Worm (Caenorhabditis elegans) whole organism, young adult: ENCODE results near the gene C09E8.6.

Experiments
- B0336.3 ChIP-seq: fragments of 200-800 bp; sonication (Bioruptor generic); IDR thresholded peaks from 2 replicates; pipeline ENCODE4 v1.3.6; 2022; ENCODE audit warnings: missing genetic modification characterization, missing compliant biosample characterization
- D2030.7 ChIP-seq: fragments of 200-800 bp; sonication (Bioruptor generic); IDR thresholded peaks from 2 replicates; pipeline ENCODE4 v1.3.6; 2022; ENCODE audit warnings: missing genetic modification reagents, missing genetic modification characterization, missing compliant biosample characterization
- F33H1.4 ChIP-seq: fragments of 200-800 bp; sonication (Bioruptor generic); IDR thresholded peaks from 2 replicates; pipeline ENCODE4 v1.3.6; 2022; ENCODE audit warnings: missing genetic modification reagents, missing genetic modification characterization, missing compliant biosample characterization
- F39B2.1 ChIP-seq: fragments of 200-800 bp; sonication (Bioruptor generic); IDR thresholded peaks from 2 replicates; pipeline ENCODE4 v1.3.6; 2022; ENCODE audit warnings: missing genetic modification reagents, missing genetic modification characterization, missing compliant biosample characterization
- F55B11.4 ChIP-seq: sonication (generic microtip); optimal IDR thresholded peaks from 2 replicates; lab custom pipeline; 2016; ENCODE audit warnings: missing compliant biosample characterization, missing genetic modification characterization, borderline replicate concordance; ENCODE audit not compliant: insufficient read depth
- F57A8.1 ChIP-seq: fragments of 200-800 bp; sonication (Bioruptor generic); optimal IDR thresholded peaks from 2 replicates; lab custom pipeline; 2018; ENCODE audit warnings: mild to moderate bottlenecking, missing genetic modification characterization, moderate library complexity, missing compliant biosample characterization
- T26A5.8 ChIP-seq: sonication (generic microtip); optimal IDR thresholded peaks from 2 replicates; lab custom pipeline; 2016; ENCODE audit warnings: missing genetic modification characterization, missing compliant biosample characterization
- Y53G8AR.9 ChIP-seq: fragments of 200-800 bp; sonication (Bioruptor generic); conservative IDR thresholded peaks from 2 replicates; pipeline ENCODE4 v1.3.6; 2022; ENCODE audit warnings: missing genetic modification reagents, missing genetic modification characterization, missing compliant biosample characterization
- aptf-3 ChIP-seq: fragments of 200-800 bp; sonication (Bioruptor generic); IDR thresholded peaks from 2 replicates; pipeline ENCODE4 v1.3.6; 2022; ENCODE audit warnings: missing genetic modification characterization, missing compliant biosample characterization
- attf-5 ChIP-seq: fragments of 200-800 bp; sonication (Bioruptor generic); optimal IDR thresholded peaks from 2 replicates; lab custom pipeline; 2018; ENCODE audit warnings: mild to moderate bottlenecking, missing genetic modification characterization, missing compliant biosample characterization
- ceh-27 ChIP-seq: fragments of 200-800 bp; sonication (Bioruptor generic); optimal IDR thresholded peaks from 2 replicates; lab custom pipeline; 2018; ENCODE audit warnings: mild to moderate bottlenecking, missing genetic modification characterization, moderate library complexity, missing compliant biosample characterization
- ceh-91 ChIP-seq: fragments of 200-800 bp; sonication (Bioruptor generic); IDR thresholded peaks from 2 replicates; pipeline ENCODE4 v1.3.6; 2022; ENCODE audit warnings: missing genetic modification reagents, missing genetic modification characterization, missing compliant biosample characterization
- dox-1 ChIP-seq: fragments of 200-800 bp; sonication (Bioruptor generic); IDR thresholded peaks from 2 replicates; pipeline ENCODE4 v1.3.6; 2022; ENCODE audit warnings: missing genetic modification reagents, missing genetic modification characterization, missing compliant biosample characterization
- dpff-1 ChIP-seq: sonication (generic microtip); optimal IDR thresholded peaks from 2 replicates; lab custom pipeline; 2017; ENCODE audit warnings: mild to moderate bottlenecking, missing genetic modification characterization, missing compliant biosample characterization
- dpl-1 ChIP-seq: fragments of 150-350 bp; optimal IDR thresholded peaks from 2 replicates; lab custom pipeline; 2014; ENCODE audit warnings: missing biosample characterization, missing genetic modification reagents, missing genetic modification characterization
- efl-1 ChIP-seq: fragments of 150-350 bp; optimal IDR thresholded peaks from 2 replicates; lab custom pipeline; 2014; ENCODE audit warnings: missing biosample characterization, missing genetic modification reagents, missing genetic modification characterization
- ekl-4 ChIP-seq: fragments of 200-800 bp; sonication (Bioruptor generic); IDR thresholded peaks from 2 replicates; pipeline ENCODE4 v1.3.6; 2022; ENCODE audit warnings: missing genetic modification reagents, missing genetic modification characterization, missing compliant biosample characterization
- hlh-26 ChIP-seq: fragments of 200-800 bp; sonication (Bioruptor generic); conservative IDR thresholded peaks from 2 replicates; pipeline ENCODE4 v1.3.6; 2022; ENCODE audit warnings: missing genetic modification reagents, missing genetic modification characterization, missing compliant biosample characterization
- hmg-1.2 ChIP-seq: fragments of 200-800 bp; sonication (Bioruptor generic); IDR thresholded peaks from 2 replicates; pipeline ENCODE4 v1.3.6; 2022; ENCODE audit warnings: missing genetic modification reagents, missing genetic modification characterization, missing compliant biosample characterization
- hrde-1 ChIP-seq: sonication (generic microtip); optimal IDR thresholded peaks from 2 replicates; lab custom pipeline; 2016; ENCODE audit warnings: missing genetic modification characterization, mild to moderate bottlenecking, missing compliant biosample characterization, moderate library complexity, missing genotype, missing genetic modification reagents, borderline replicate concordance
- hsf-1 ChIP-seq: fragments of 200-800 bp; sonication (Bioruptor generic); IDR thresholded peaks from 2 replicates; pipeline ENCODE4 v1.3.6; 2022; ENCODE audit warnings: missing genetic modification reagents, missing genetic modification characterization, missing compliant biosample characterization
- lin-26 ChIP-seq: fragments of 200-800 bp; sonication (Bioruptor generic); IDR thresholded peaks from 2 replicates; pipeline ENCODE4 v1.3.6; 2022; ENCODE audit warnings: missing genetic modification reagents, missing genetic modification characterization, missing compliant biosample characterization
- lin-54 ChIP-seq: fragments of 200-800 bp; sonication (Bioruptor generic); optimal IDR thresholded peaks from 2 replicates; lab custom pipeline; 2018; ENCODE audit warnings: mild to moderate bottlenecking, missing genetic modification characterization, missing compliant biosample characterization
- lsl-1 ChIP-seq: fragments of 200-800 bp; sonication (Bioruptor generic); optimal IDR thresholded peaks from 2 replicates; lab custom pipeline; 2018; ENCODE audit warnings: mild to moderate bottlenecking, missing genetic modification characterization, moderate library complexity, missing compliant biosample characterization
- madf-3 ChIP-seq: fragments of 200-800 bp; sonication (Bioruptor generic); IDR thresholded peaks from 2 replicates; pipeline ENCODE4 v1.3.6; 2022; ENCODE audit warnings: missing genetic modification reagents, missing genetic modification characterization, missing compliant biosample characterization
- madf-6 ChIP-seq: fragments of 200-800 bp; sonication (Bioruptor generic); IDR thresholded peaks from 2 replicates; pipeline ENCODE4 v1.3.6; 2022; ENCODE audit warnings: missing genetic modification reagents, missing genetic modification characterization, missing compliant biosample characterization
- madf-8 ChIP-seq: fragments of 200-800 bp; sonication (Bioruptor generic); conservative IDR thresholded peaks from 2 replicates; pipeline ENCODE4 v1.3.6; 2022; ENCODE audit warnings: missing genetic modification reagents, missing genetic modification characterization, missing compliant biosample characterization
- mcd-1 ChIP-seq: fragments of 200-800 bp; sonication (Bioruptor generic); IDR thresholded peaks from 2 replicates; pipeline ENCODE4 v1.3.6; 2022; ENCODE audit warnings: missing genetic modification reagents, missing genetic modification characterization, missing compliant biosample characterization
- pbrm-1 ChIP-seq: fragments of 200-800 bp; sonication (Bioruptor generic); IDR thresholded peaks from 2 replicates; pipeline ENCODE4 v1.3.6; 2022; ENCODE audit warnings: missing genetic modification reagents, missing genetic modification characterization, missing compliant biosample characterization
- rcor-1 ChIP-seq: fragments of 200-800 bp; sonication (Bioruptor generic); IDR thresholded peaks from 2 replicates; pipeline ENCODE4 v1.3.6; 2022; ENCODE audit warnings: missing genetic modification reagents, missing genetic modification characterization, missing compliant biosample characterization
- snpc-1.1 ChIP-seq: sonication (generic microtip); optimal IDR thresholded peaks from 2 replicates; lab custom pipeline; 2017; ENCODE audit warnings: missing genetic modification characterization, mild to moderate bottlenecking, missing compliant biosample characterization, antibody characterized with exemption, moderate library complexity, missing genotype, missing genetic modification reagents; ENCODE audit not compliant: insufficient read depth
- snpc-1.3 ChIP-seq: sonication (generic microtip); optimal IDR thresholded peaks from 2 replicates; lab custom pipeline; 2017; ENCODE audit warnings: missing genetic modification characterization, mild to moderate bottlenecking, missing compliant biosample characterization, antibody characterized with exemption, moderate library complexity, missing genotype, missing genetic modification reagents; ENCODE audit not compliant: insufficient read depth
- snpc-3.4 ChIP-seq: sonication (generic microtip); optimal IDR thresholded peaks from 2 replicates; lab custom pipeline; 2017; ENCODE audit warnings: missing genetic modification characterization, mild to moderate bottlenecking, missing compliant biosample characterization, antibody characterized with exemption, moderate library complexity, missing genotype, missing genetic modification reagents
- snpc-4 ChIP-seq, 5 experiments: fragments of 150-350 bp in 1 of 5; sonication (generic microtip) in 4 of 5; optimal IDR thresholded peaks; 2 replicates each; lab custom pipeline; 2014 to 2018; ENCODE audit warnings: missing genetic modification characterization in 5 of 5, missing biosample characterization in 3 of 5, antibody characterized with exemption in 2 of 5, mild to moderate bottlenecking in 2 of 5, missing compliant biosample characterization in 2 of 5, missing genotype in 2 of 5, moderate library complexity in 2 of 5, missing genetic modification reagents in 1 of 5
- sptf-2 ChIP-seq: fragments of 200-800 bp; sonication (Bioruptor generic); optimal IDR thresholded peaks from 2 replicates; lab custom pipeline; 2018; ENCODE audit warnings: mild to moderate bottlenecking, missing genetic modification characterization, missing compliant biosample characterization
- tbp1 ChIP-seq: fragments of 200-800 bp; sonication (Bioruptor generic); optimal IDR thresholded peaks from 2 replicates; lab custom pipeline; 2018; ENCODE audit warnings: mild to moderate bottlenecking, missing genetic modification characterization, missing compliant biosample characterization
- tlf-1 ChIP-seq: fragments of 200-800 bp; sonication (Bioruptor generic); optimal IDR thresholded peaks from 2 replicates; lab custom pipeline; 2018; ENCODE audit warnings: mild to moderate bottlenecking, missing genetic modification characterization, missing compliant biosample characterization
- xnd-1 ChIP-seq: sonication (generic microtip); optimal IDR thresholded peaks from 2 replicates; lab custom pipeline; 2016; ENCODE audit warnings: missing genotype, missing genetic modification reagents, missing genetic modification characterization, missing compliant biosample characterization
- zfh-2 ChIP-seq: fragments of 200-800 bp; sonication (Bioruptor generic); conservative IDR thresholded peaks from 2 replicates; pipeline ENCODE4 v1.3.6; 2022; ENCODE audit warnings: missing genetic modification reagents, missing genetic modification characterization, missing compliant biosample characterization
- ztf-22 ChIP-seq: fragments of 200-800 bp; sonication (Bioruptor generic); optimal IDR thresholded peaks from 2 replicates; lab custom pipeline; 2018; ENCODE audit warnings: mild to moderate bottlenecking, missing genetic modification characterization, moderate library complexity, missing compliant biosample characterization
- ztf-25 ChIP-seq: fragments of 200-800 bp; sonication (Bioruptor generic); IDR thresholded peaks from 2 replicates; pipeline ENCODE4 v1.3.6; 2022; ENCODE audit warnings: missing genetic modification reagents, missing genetic modification characterization, missing compliant biosample characterization
- ztf-26 ChIP-seq: sonication (generic microtip); optimal IDR thresholded peaks from 2 replicates; lab custom pipeline; 2017; ENCODE audit warnings: missing genetic modification characterization, missing compliant biosample characterization

C09E8.6 gene

DNA sequence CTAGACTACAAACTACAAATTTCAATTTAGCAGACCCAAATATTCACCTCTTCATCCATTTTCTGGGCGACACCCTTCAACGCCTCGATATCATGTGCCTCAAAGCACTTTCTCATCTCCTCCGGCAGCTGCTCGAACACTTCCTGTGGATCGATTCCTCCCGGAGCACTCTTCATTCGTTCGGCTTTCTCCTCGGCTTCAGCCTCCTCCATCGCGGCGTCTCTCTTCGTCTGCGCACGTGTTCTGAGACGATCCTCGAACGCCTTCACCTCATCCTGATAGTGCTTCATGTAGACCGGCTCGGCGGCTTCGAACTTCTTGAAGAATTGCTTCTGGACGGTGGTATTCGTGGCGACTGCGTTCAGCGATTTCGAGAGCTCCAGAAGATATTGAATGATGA, 22.5 kb downstream of the C09E8.6 start:
- no peak for TF ChIP-seq ztf-22 (GFP tag; lab: Kevin White, UChicago)
- no peak for TF ChIP-seq aptf-3 (GFP tag; lab: Robert Waterston, UW)
- no peak for TF ChIP-seq B0336.3 (GFP tag; lab: Robert Waterston, UW)
- no peak for TF ChIP-seq ztf-26
- TF ChIP-seq efl-1 = no peak
- TF ChIP-seq zfh-2 (GFP tag; lab: Robert Waterston, UW) = peak; percentile 33; the same call in 1 of the 2 replicates
- no peak for TF ChIP-seq lin-54
- 0 out of 2 replicates have a peak, but pooled peaks have one; percentile 3 for TF ChIP-seq lin-26 (GFP tag; lab: Robert Waterston, UW)

DNA sequence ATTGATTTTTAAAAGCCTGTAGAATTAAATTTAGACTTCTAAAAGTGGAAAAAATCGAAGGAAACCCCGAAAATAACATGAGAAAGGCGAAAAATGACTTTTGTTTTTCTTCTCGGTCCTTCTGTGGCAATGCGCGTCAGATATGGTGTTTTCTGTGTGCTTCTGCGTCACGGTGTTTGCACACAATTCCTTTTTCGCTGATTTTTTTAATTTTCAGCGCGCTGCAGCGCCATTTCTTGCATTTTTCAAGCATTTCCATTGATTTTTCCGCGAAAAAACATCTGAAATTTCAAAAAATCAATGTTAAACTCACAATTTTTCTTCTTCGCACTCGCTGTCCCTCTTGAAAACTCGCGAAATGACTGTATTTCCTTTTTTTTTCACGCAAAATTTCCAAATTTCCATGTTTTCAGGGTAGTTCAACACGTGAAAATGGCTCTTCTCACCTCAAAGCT, 23.9 kb downstream of the C09E8.6 start, which contains the start of the genes cdc-37 and W08F4.3:
TSS of gene cdc-37 (minus strand) at position 405 of the 455 bp plus-strand sequence.
TSS of gene W08F4.3 (plus strand) at position 414 of the 455 bp plus-strand sequence.
- TF ChIP-seq T26A5.8 (tag; lab: Kevin White, UChicago) (no peak), dpl-1 (peak; percentile 54), lin-54 (peak; percentile 52), ceh-91 (GFP tag; lab: Robert Waterston, UW) (peak; percentile 69), lsl-1 (peak; percentile 37), lin-26 (GFP tag; lab: Robert Waterston, UW) (no peak), xnd-1 (tag; lab: Kevin White, UChicago) (peak; percentile 57), dox-1 (peak; percentile 24; the same call in 1 of the 2 replicates), snpc-1.3 (tag; lab: Kevin White, UChicago) (peak; percentile 27), madf-6 (GFP tag; lab: Robert Waterston, UW) (peak; percentile 87), F33H1.4 (GFP tag; lab: Robert Waterston, UW) (peak; percentile 60; the same call in 1 of the 2 replicates), efl-1 (peak; percentile 90), dpff-1 (no peak), pbrm-1 (GFP tag; lab: Robert Waterston, UW) (0 out of 2 replicates have a peak, but pooled peaks have one; percentile 20), snpc-3.4 (tag; lab: Kevin White, UChicago) (peak; percentile 51), D2030.7 (GFP tag; lab: Robert Waterston, UW) (peak; percentile 72), mcd-1 (GFP tag; lab: Robert Waterston, UW) (peak; percentile 63), ekl-4 (peak; percentile 27; the same call in 1 of the 2 replicates), F57A8.1 (GFP tag; lab: Kevin White, UChicago) (no peak), snpc-1.1 (peak; percentile 12), madf-3 (GFP tag; lab: Robert Waterston, UW) (0 out of 2 replicates have a peak, but pooled peaks have one; percentile 54), hmg-1.2 (peak; percentile 36; the same call in 1 of the 2 replicates), rcor-1 (peak; percentile 19; the same call in 1 of the 2 replicates), hsf-1 (GFP tag; lab: Robert Waterston, UW) (no peak), madf-8 (GFP tag; lab: Robert Waterston, UW) (peak; percentile 75)

DNA sequence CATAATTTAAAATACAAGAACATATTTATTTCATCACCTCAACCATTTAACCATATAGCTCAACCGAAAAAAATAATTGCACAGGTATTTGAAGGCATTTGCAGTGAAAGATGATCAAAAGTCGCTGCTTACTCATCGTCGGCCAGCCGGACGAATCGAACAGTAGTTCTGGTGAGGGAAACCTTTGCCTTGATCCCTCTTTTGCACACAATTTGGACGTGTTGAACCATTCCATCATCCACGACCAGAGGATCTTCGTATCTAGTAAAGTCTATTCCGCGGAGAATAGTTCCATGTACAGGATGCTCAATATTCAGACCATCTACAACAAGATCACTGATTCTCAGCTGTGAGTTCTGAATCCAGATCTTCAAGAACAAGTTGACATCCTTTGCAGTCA, 25.7 kb downstream of the C09E8.6 start:
- TF ChIP-seq Y53G8AR.9 (GFP tag; lab: Robert Waterston, UW) (0 out of 2 replicates have a peak, but pooled peaks have one; percentile 51), F39B2.1 (GFP tag; lab: Robert Waterston, UW) (0 out of 2 replicates have a peak, but pooled peaks have one; percentile 57), xnd-1 (tag; lab: Kevin White, UChicago) (peak; percentile 9), madf-6 (GFP tag; lab: Robert Waterston, UW) (peak; percentile 63), ztf-25 (GFP tag; lab: Robert Waterston, UW) (0 out of 2 replicates have a peak, but pooled peaks have one; percentile 8), snpc-3.4 (tag; lab: Kevin White, UChicago) (peak; percentile 25), tlf-1 (GFP tag; lab: Kevin White, UChicago) (peak; percentile 42), hlh-26 (GFP tag; lab: Robert Waterston, UW) (no peak), sptf-2 (GFP tag; lab: Kevin White, UChicago) (no peak), snpc-4 (GFP tag; optimal IDR thresholded peaks at IDR 0.05; lab: Kevin White, UChicago) (no peak), snpc-4 (tag; optimal IDR thresholded peaks at IDR 0.05; lab: Kevin White, UChicago) (peak in 1 of 4 experiments; percentile 23), F55B11.4 (tag; lab: Kevin White, UChicago) (no peak), lin-54 (peak; percentile 30), hrde-1 (tag; lab: Kevin White, UChicago) (peak; percentile 3), attf-5 (GFP tag; lab: Kevin White, UChicago) (no peak), ceh-27 (GFP tag; lab: Kevin White, UChicago) (no peak), tbp1 (peak; percentile 13), hsf-1 (GFP tag; lab: Robert Waterston, UW) (peak; percentile 45; the same call in 1 of the 2 replicates), D2030.7 (GFP tag; lab: Robert Waterston, UW) (peak; percentile 32; the same call in 1 of the 2 replicates), lsl-1 (peak; percentile 1)
